Worm (Caenorhabditis elegans) whole organism, L4/young adult: ENCODE results near the gene F22F4.5.

Experiments
- W03F9.2 ChIP-seq: fragments of 150-350 bp; optimal IDR thresholded peaks from 2 replicates; lab custom pipeline; 2014; ENCODE audit warnings: missing biosample characterization, missing genetic modification characterization
- dao-5 ChIP-seq: sonication (generic microtip); optimal IDR thresholded peaks from 2 replicates; lab custom pipeline; 2016; ENCODE audit warnings: missing genotype, missing genetic modification characterization, moderate library complexity, missing compliant biosample characterization
- him-1 ChIP-seq: sonication (generic microtip); optimal IDR thresholded peaks from 2 replicates; lab custom pipeline; 2016; ENCODE audit warnings: missing genotype, missing genetic modification reagents, missing genetic modification characterization, missing compliant biosample characterization

Gene F22F4.5

ce11 chrX:5992770-5993169 is at the start of gene F22F4.5:
Gene F22F4.5 (minus strand): TSS chrX:5992870.
- TF ChIP-seq dao-5 (tag; lab: Kevin White, UChicago), result no peak
- no peak for TF ChIP-seq him-1 (tag; lab: Kevin White, UChicago)
- TF ChIP-seq W03F9.2, result no peak

- TF ChIP-seq dao-5 (tag; lab: Kevin White, UChicago) (no peak), him-1 (tag; lab: Kevin White, UChicago) (no peak), W03F9.2 (peak; percentile 58)
Measured at ce11 chrX:6041995-6042481, 49.4 kb upstream of the F22F4.5 start.

DNA sequence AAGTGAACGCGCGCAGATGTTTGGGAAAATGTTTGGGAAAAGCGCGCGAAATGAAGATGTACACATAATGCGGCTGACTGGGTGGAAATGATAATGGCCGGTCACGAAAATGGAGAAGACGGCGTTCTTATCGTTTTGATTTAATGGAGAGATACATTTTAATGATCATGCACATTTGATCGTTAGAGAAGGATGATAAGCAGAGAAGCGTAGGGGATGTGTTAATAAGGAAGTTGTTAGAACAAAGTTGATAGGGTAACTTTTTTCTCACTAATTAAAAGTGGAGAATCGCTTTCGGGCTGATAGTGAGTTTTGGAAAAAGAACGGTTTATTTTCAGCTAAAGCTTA is 48.4 kb upstream of the F22F4.5 start:
- no peak for TF ChIP-seq W03F9.2
- TF ChIP-seq him-1 (tag; lab: Kevin White, UChicago), result no peak
- no peak for TF ChIP-seq dao-5 (tag; lab: Kevin White, UChicago)

- TF ChIP-seq W03F9.2, result no peak
- no peak for TF ChIP-seq dao-5 (tag; lab: Kevin White, UChicago)
- no peak for TF ChIP-seq him-1 (tag; lab: Kevin White, UChicago)
Measured at ce11 chrX:6040435-6041093, 47.9 kb upstream of the F22F4.5 start.

- TF ChIP-seq W03F9.2, result no peak
- TF ChIP-seq dao-5 (tag; lab: Kevin White, UChicago), result no peak
- TF ChIP-seq him-1 (tag; lab: Kevin White, UChicago), result no peak
Measured at ce11 chrX:6039544-6039943, 46.9 kb upstream of the F22F4.5 start, which contains the start of gene hsp-25. Gene hsp-25 (minus strand): TSS chrX:6039644.

- TF ChIP-seq him-1 (tag; lab: Kevin White, UChicago), result no peak
- TF ChIP-seq dao-5 (tag; lab: Kevin White, UChicago), result no peak
- no peak for TF ChIP-seq W03F9.2
Measured at ce11 chrX:6031169-6031568, 38.5 kb upstream of the F22F4.5 start, which contains the start of gene ipp-5. Gene ipp-5 (plus strand): TSS chrX:6031469.

- TF ChIP-seq dao-5 (tag; lab: Kevin White, UChicago), result no peak
- no peak for TF ChIP-seq W03F9.2
- TF ChIP-seq him-1 (tag; lab: Kevin White, UChicago), result no peak
Measured at ce11 chrX:6029075-6029474, 36.4 kb upstream of the F22F4.5 start.

DNA sequence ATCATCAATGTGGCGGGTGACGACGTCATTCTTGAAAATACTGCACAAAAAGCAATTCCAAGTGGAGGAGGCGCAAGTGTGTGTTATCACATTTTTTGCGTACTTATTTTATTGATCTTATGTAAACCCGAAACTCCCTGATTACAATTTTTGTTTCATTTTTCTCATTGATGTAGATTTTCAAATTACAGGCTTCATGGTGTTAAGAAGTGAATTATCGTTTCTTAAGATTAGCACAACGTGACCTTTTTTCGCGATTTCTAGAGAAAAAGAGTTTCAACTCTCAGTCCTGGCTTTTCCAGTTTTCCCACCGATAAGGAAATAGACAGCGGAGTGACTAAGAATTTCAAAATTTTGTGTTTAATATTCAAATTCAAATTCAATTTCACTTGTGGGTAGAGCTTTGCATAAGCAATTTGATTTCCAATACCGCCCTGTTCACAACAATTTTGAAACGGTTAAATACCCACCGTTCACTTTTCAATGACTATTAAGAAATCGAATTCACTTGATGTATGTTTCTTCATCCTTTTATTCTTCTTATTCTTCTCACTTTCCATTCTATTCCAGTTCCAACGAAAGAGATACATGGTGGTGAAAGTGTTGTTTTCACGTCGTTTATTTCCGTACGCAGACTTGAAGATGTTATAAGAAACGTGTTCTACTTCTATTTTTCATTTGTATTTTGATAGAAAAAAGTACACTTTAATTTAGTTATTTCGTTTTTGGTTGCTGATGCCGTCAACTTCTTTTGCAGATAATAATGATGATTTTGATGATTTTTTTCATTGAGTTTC is 34.3 kb upstream of the F22F4.5 start:
- no peak for TF ChIP-seq W03F9.2
- no peak for TF ChIP-seq dao-5 (tag; lab: Kevin White, UChicago)
- no peak for TF ChIP-seq him-1 (tag; lab: Kevin White, UChicago)

DNA sequence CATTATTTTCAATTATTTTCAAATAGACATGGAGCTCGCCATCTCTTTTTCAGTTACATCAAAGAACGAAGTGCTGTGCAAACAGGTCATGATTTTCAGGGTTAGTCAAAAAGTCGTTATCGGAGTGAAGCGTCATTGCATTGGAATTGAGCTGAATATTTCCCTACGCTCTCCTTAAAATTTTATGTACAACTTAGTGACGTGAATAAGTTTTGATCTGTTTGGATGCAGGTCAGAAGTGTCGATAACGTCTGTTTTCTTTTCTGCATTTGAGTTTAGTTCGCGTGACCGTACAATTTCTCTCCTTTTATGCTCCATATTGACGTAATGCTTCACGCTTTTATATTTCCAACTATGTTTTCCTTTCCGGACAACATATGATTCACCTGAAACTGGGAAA is 32.3 kb upstream of the F22F4.5 start:
- no peak for TF ChIP-seq him-1 (tag; lab: Kevin White, UChicago)
- TF ChIP-seq dao-5 (tag; lab: Kevin White, UChicago), result no peak
- no peak for TF ChIP-seq W03F9.2

ce11 chrX:6022469-6022868 is 29.8 kb upstream of the F22F4.5 start, which contains the start of gene lelo-3:
Gene lelo-3 (minus strand): TSS chrX:6022569.
- TF ChIP-seq him-1 (tag; lab: Kevin White, UChicago) (no peak), dao-5 (tag; lab: Kevin White, UChicago) (no peak), W03F9.2 (no peak)

DNA sequence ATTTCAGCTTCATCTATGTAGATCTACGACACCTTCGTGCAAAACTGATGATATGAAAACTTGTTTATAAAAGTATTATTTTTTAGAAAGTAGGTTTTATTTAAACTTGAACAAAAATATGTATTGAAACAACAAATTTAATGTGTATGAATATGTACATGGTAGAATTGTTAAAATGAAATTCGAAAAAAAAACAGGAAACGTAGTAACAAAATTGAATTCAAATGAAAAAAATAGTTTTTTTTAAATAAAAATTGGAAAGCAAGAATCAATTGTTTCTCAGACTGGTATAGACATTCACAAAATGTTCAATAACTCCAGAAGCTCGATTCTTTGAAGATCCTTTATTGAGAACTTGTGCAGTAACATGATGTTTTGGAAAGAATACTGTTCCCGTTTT is 28.1 kb upstream of the F22F4.5 start:
- TF ChIP-seq him-1 (tag; lab: Kevin White, UChicago) (no peak), dao-5 (tag; lab: Kevin White, UChicago) (no peak), W03F9.2 (no peak)

DNA sequence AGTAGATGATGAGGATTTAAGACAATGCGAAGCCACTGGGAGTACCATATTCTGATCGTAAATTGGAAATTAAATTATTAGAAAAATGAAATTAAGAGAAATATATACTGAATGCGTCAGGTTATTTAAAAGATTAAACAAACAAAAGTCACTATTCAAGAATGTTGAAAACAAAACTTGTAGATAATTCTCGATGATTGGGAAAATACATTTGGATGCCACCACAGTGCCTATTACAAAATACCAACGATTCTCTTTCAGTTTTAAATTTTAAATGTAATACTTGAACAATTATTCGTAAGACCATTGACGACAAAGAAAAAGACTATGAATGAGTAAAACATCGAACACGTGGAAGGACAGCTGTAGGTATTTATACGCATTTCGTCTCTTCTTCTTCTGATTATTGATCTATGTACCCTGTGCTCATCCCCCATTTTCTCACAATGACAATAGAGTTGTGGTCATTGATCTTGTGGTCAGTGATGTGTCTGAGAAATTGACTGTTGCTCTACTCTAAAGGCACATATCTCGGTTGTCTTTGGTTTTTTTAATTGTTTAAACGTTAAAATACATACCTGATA is 27.3 kb upstream of the F22F4.5 start, which contains the start of gene C09B8.4:
TSS of gene C09B8.4 (minus strand) at position 51 of the 584 bp plus-strand sequence.
- TF ChIP-seq dao-5 (tag; lab: Kevin White, UChicago) (no peak), him-1 (tag; lab: Kevin White, UChicago) (no peak), W03F9.2 (no peak)

DNA sequence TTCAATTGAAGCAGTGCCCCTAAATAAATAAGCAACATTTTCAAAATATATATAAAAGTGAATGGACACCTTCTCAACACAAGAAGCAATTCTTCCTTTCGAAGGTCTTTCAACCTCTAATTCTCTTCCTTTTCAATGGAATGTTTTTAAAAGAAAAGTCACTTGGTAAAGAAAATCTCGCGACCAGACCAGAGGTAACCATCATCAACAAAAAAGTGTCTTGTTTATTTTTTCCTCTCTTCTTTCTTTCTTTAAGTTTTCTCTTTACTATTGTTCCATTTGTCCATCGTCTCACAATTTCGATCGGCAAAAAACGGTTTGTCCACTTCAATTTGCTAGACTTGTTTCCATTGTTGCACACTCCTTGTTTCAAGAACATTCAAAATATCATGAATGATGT is 22.4 kb upstream of the F22F4.5 start, which contains the start of gene C09B8.8:
TSS of gene C09B8.8 (plus strand) at position 397 of the 400 bp plus-strand sequence.
- no peak for TF ChIP-seq him-1 (tag; lab: Kevin White, UChicago)
- TF ChIP-seq W03F9.2, result no peak
- TF ChIP-seq dao-5 (tag; lab: Kevin White, UChicago), result no peak

ce11 chrX:6010573-6010972 is 17.9 kb upstream of the F22F4.5 start, which contains the start of gene C09B8.3:
Gene C09B8.3 (minus strand): TSS chrX:6010673.
- TF ChIP-seq him-1 (tag; lab: Kevin White, UChicago) (no peak), W03F9.2 (no peak), dao-5 (tag; lab: Kevin White, UChicago) (no peak)
